Worm (Caenorhabditis elegans): Measurements from ENCODE around the gene C05D9.7.
A peak's percentile ranks its signal among the peaks of the same experiment; 100 is the strongest.

Gene C05D9.7

ce11 chrX:1126207-1126606, 7.0 kb upstream of the C05D9.7 start:
- TF ChIP-seq zag-1 (tag; optimal IDR thresholded peaks at IDR 0.05), result no peak
- TF ChIP-seq lin-39 (tag; optimal IDR thresholded peaks at IDR 0.05), result no peak
- TF ChIP-seq F13H6.1 (tag; optimal IDR thresholded peaks at IDR 0.05), result no peak
- no peak for TF ChIP-seq C34F6.9 (tag; optimal IDR thresholded peaks at IDR 0.05)
- TF ChIP-seq egl-27 (tag; optimal IDR thresholded peaks at IDR 0.05), result no peak
- TF ChIP-seq ceh-16 (tag; optimal IDR thresholded peaks at IDR 0.05), result no peak
- no peak for TF ChIP-seq lsy-2 (tag; optimal IDR thresholded peaks at IDR 0.05)
- no peak for TF ChIP-seq peb-1 (tag; optimal IDR thresholded peaks at IDR 0.05)
- no peak for TF ChIP-seq skn-1 (tag; optimal IDR thresholded peaks at IDR 0.05)
- TF ChIP-seq aly-2 (tag; optimal IDR thresholded peaks at IDR 0.05), result no peak
- TF ChIP-seq sem-4 (tag; optimal IDR thresholded peaks at IDR 0.05), result no peak
- no peak for TF ChIP-seq mdl-1 (tag; optimal IDR thresholded peaks at IDR 0.05)
- TF ChIP-seq nhr-21 (tag; optimal IDR thresholded peaks at IDR 0.05), result no peak
- no peak for TF ChIP-seq nhr-10 (tag; optimal IDR thresholded peaks at IDR 0.05)
- TF ChIP-seq gmeb-1 (tag; optimal IDR thresholded peaks at IDR 0.05), result no peak
- TF ChIP-seq unc-55 (GFP tag; optimal IDR thresholded peaks at IDR 0.05), result no peak
- no peak for TF ChIP-seq nhr-25 (tag; optimal IDR thresholded peaks at IDR 0.05)
- TF ChIP-seq unc-62 (GFP tag; optimal IDR thresholded peaks at IDR 0.05), result no peak
- TF ChIP-seq ztf-4 (tag; optimal IDR thresholded peaks at IDR 0.05), result no peak
- TF ChIP-seq nhr-129 (tag; optimal IDR thresholded peaks at IDR 0.05), result no peak

ce11 chrX:1125426-1125825, 6.2 kb upstream of the C05D9.7 start, which contains the start of gene lmp-2:
Gene lmp-2, plus strand, starts transcription at chrX:1125615.
- no peak for TF ChIP-seq dmd-4 (tag; optimal IDR thresholded peaks at IDR 0.05)
- TF ChIP-seq mbf-1 (tag; optimal IDR thresholded peaks at IDR 0.05), result no peak
- TF ChIP-seq snpc-4 (tag; optimal IDR thresholded peaks at IDR 0.05), result no peak
- TF ChIP-seq crh-2 (tag; optimal IDR thresholded peaks at IDR 0.05), result peak; percentile 12
- no peak for TF ChIP-seq egl-27 (tag; optimal IDR thresholded peaks at IDR 0.05)
- TF ChIP-seq fos-1 (tag; optimal IDR thresholded peaks at IDR 0.05), result peak; percentile 50
- no peak for TF ChIP-seq unc-55 (GFP tag; optimal IDR thresholded peaks at IDR 0.05)
- TF ChIP-seq nhr-129 (tag; optimal IDR thresholded peaks at IDR 0.05), result no peak
- TF ChIP-seq ztf-1 (GFP tag; conservative IDR thresholded peaks at IDR 0.05), result no peak
- no peak for TF ChIP-seq C34F6.9 (tag; optimal IDR thresholded peaks at IDR 0.05)
- TF ChIP-seq ceh-16 (tag; optimal IDR thresholded peaks at IDR 0.05), result no peak
- peak; percentile 11 for TF ChIP-seq sma-9 (GFP tag; optimal IDR thresholded peaks at IDR 0.05)
- no peak for TF ChIP-seq sma-9 (tag; optimal IDR thresholded peaks at IDR 0.05)

ce11 chrX:1124146-1124545, 4.9 kb upstream of the C05D9.7 start, which contains the start of gene C05D9.9:
Gene C05D9.9, minus strand, starts transcription at chrX:1124246.
- TF ChIP-seq nhr-23 (tag; optimal IDR thresholded peaks at IDR 0.05) (no peak), mbf-1 (tag; optimal IDR thresholded peaks at IDR 0.05) (no peak), elt-3 (tag; optimal IDR thresholded peaks at IDR 0.05) (no peak), elt-1 (tag; optimal IDR thresholded peaks at IDR 0.05) (no peak), skn-1 (tag; optimal IDR thresholded peaks at IDR 0.05) (no peak), nhr-25 (tag; optimal IDR thresholded peaks at IDR 0.05) (peak; percentile 36), nhr-10 (tag; optimal IDR thresholded peaks at IDR 0.05) (no peak), unc-39 (tag; optimal IDR thresholded peaks at IDR 0.05) (no peak), lin-13 (GFP tag; optimal IDR thresholded peaks at IDR 0.05) (no peak), snpc-4 (tag; optimal IDR thresholded peaks at IDR 0.05) (no peak), blmp-1 (tag; optimal IDR thresholded peaks at IDR 0.05; ENCODE audit: insufficient read depth) (peak; percentile 45), F13H6.1 (tag; optimal IDR thresholded peaks at IDR 0.05) (no peak), ztf-1 (GFP tag; conservative IDR thresholded peaks at IDR 0.05) (no peak), nhr-237 (tag; optimal IDR thresholded peaks at IDR 0.05) (no peak), nhr-11 (tag; optimal IDR thresholded peaks at IDR 0.05) (no peak), R02D3.7 (tag; optimal IDR thresholded peaks at IDR 0.05) (no peak), ztf-11 (tag; optimal IDR thresholded peaks at IDR 0.05) (no peak), Y55F3AM.14 (GFP tag; optimal IDR thresholded peaks at IDR 0.05) (no peak)

ce11 chrX:1123471-1123870, 4.3 kb upstream of the C05D9.7 start:
- TF ChIP-seq sma-9 (GFP tag; optimal IDR thresholded peaks at IDR 0.05), result no peak
- TF ChIP-seq sma-9 (tag; optimal IDR thresholded peaks at IDR 0.05), result no peak
- no peak for TF ChIP-seq crh-2 (tag; optimal IDR thresholded peaks at IDR 0.05)
- no peak for TF ChIP-seq lin-11 (tag; optimal IDR thresholded peaks at IDR 0.05)
- peak; percentile 47 for TF ChIP-seq nhr-25 (tag; optimal IDR thresholded peaks at IDR 0.05)
- TF ChIP-seq unc-62 (GFP tag; optimal IDR thresholded peaks at IDR 0.05), result no peak

Data from whole organism, L2 larva.